Worm (Caenorhabditis elegans) whole organism, late embryonic: ENCODE results near the gene irld-67.

Source experiments
- C38D4.7 ChIP-seq: fragments of 200-800 bp; sonication (Bioruptor generic); optimal IDR thresholded peaks from 2 replicates; lab custom pipeline; 2018; ENCODE audit warnings: mild to moderate bottlenecking, missing genetic modification characterization, moderate library complexity, missing compliant biosample characterization
- ama-1 ChIP-seq: fragments of 150-350 bp; optimal IDR thresholded peaks from 2 replicates; lab custom pipeline; 2014
- ceh-45 ChIP-seq: fragments of 200-800 bp; sonication (Bioruptor generic); IDR thresholded peaks from 2 replicates; pipeline ENCODE4 v1.3.6; 2022; ENCODE audit warnings: missing genetic modification reagents, missing genetic modification characterization, missing compliant biosample characterization
- ceh-9 ChIP-seq: sonication (generic microtip); optimal IDR thresholded peaks from 2 replicates; lab custom pipeline; 2016; ENCODE audit warnings: mild to moderate bottlenecking, missing genetic modification characterization, inconsistent platforms, missing compliant biosample characterization
- fkh-10 ChIP-seq: fragments of 150-350 bp; optimal IDR thresholded peaks from 2 replicates; lab custom pipeline; 2014; ENCODE audit warnings: missing biosample characterization, missing genetic modification reagents, missing genetic modification characterization
- lim-6 ChIP-seq: sonication (generic microtip); optimal IDR thresholded peaks from 2 replicates; lab custom pipeline; 2016; ENCODE audit warnings: missing genetic modification characterization, missing compliant biosample characterization
- pha-2 ChIP-seq: sonication (generic microtip); optimal IDR thresholded peaks from 2 replicates; lab custom pipeline; 2017; ENCODE audit warnings: mild to moderate bottlenecking, missing genetic modification characterization, missing compliant biosample characterization
- unc-3 ChIP-seq, 2 experiments: fragments of 200-800 bp in 1 of 2; sonication (Bioruptor generic) in 1 of 2; sonication (generic microtip) in 1 of 2; conservative IDR thresholded peaks in 1 of 2; optimal IDR thresholded peaks in 1 of 2; 2 replicates each; pipeline versions ENCODE4 v1.3.6 to Lab custom; 2016 to 2022; ENCODE audit warnings: missing compliant biosample characterization in 2 of 2, missing genetic modification characterization in 2 of 2, missing genetic modification reagents in 1 of 2

DNA sequence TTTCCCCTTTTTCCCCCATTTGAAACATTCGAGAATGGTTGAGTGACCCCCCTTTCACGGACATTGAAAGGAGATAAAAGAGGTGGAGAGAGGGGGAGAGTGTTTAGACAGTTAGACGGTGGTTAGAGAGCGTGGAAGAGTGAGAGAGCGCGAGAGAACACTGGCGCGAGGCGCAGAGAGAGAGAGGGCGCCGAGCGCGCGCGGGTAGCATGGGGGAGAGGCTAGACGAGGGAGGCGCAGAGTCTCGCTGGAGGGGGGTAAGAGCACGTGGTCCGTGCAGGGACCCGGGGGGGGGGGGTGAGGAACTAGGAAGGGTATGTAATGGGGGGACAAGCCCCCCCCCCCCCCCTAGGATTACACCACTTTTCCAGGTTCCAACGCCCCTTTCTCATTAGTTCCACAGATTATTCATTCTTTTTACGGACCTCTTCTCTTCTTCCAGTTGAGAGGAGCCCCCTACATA lies 39.7 kb upstream of the irld-67 start:
- TF ChIP-seq C38D4.7 (no peak), lim-6 (tag; lab: Kevin White, UChicago) (no peak), pha-2 (no peak), unc-3 (GFP tag; conservative IDR thresholded peaks at IDR 0.05; lab: Robert Waterston, UW) (0 out of 2 replicates have a peak, but pooled peaks have one; percentile 4), unc-3 (tag; optimal IDR thresholded peaks at IDR 0.05; lab: Kevin White, UChicago) (no peak), ama-1 (lab: Kevin White, UChicago) (no peak), ceh-9 (tag; lab: Kevin White, UChicago) (no peak), ceh-45 (GFP tag; lab: Robert Waterston, UW) (no peak), fkh-10 (GFP tag; lab: Kevin White, UChicago) (no peak)
